Fruit fly (Drosophila melanogaster) whole organism, pupa: ENCODE results near the gene fru.

Source experiments
- CG13204 ChIP-seq: fragments of 200-800 bp; sonication (Bioruptor generic); optimal IDR thresholded peaks from 2 replicates; lab custom pipeline; 2018; ENCODE audit warnings: missing biosample characterization, mild to moderate bottlenecking, missing genetic modification characterization, moderate library complexity
- CG15710 ChIP-seq: fragments of 200-800 bp; sonication (Bioruptor generic); optimal IDR thresholded peaks from 2 replicates; lab custom pipeline; 2018; ENCODE audit warnings: missing biosample characterization, mild to moderate bottlenecking, missing genetic modification characterization, moderate library complexity
- D1 ChIP-seq: fragments of 200-800 bp; sonication (Bioruptor generic); optimal IDR thresholded peaks from 2 replicates; lab custom pipeline; 2018; ENCODE audit warnings: missing biosample characterization, mild to moderate bottlenecking, missing genetic modification characterization, moderate library complexity
- EcR ChIP-seq: fragments of 200-800 bp; sonication (Bioruptor generic); optimal IDR thresholded peaks from 3 replicates; lab custom pipeline; 2019; ENCODE audit warnings: missing biosample characterization, missing genetic modification characterization, mild to moderate bottlenecking, moderate library complexity, missing genetic modification reagents
- Pif1B ChIP-seq: fragments of 200-800 bp; sonication (Bioruptor generic); optimal IDR thresholded peaks from 3 replicates; lab custom pipeline; 2016; ENCODE audit warnings: missing biosample characterization, missing genetic modification characterization

- TF ChIP-seq CG13204 (GFP tag; lab: Kevin White, UChicago) (no peak), CG15710 (tag; lab: Kevin White, UChicago) (no peak), D1 (tag; lab: Kevin White, UChicago) (no peak), Pif1B (GFP tag; lab: Kevin White, UChicago) (no peak), EcR (GFP tag; lab: Kevin White, UChicago) (no peak)
Observed at dm6 chr3R:18412279-18413214, 132.8 kb downstream of the fru start, which contains the start of gene CG31122.
